Fruit fly (Drosophila melanogaster) whole organism, embryonic: ENCODE data around the gene CG43800.

ENCODE experiments used
- Asciz ChIP-seq: fragments of 200-800 bp; sonication (Bioruptor generic); optimal IDR thresholded peaks from 2 replicates; lab custom pipeline; 2017; ENCODE audit warnings: missing biosample characterization, mild to moderate bottlenecking, missing genetic modification characterization, missing genetic modification reagents
- CG10274 ChIP-seq: fragments of 200-800 bp; sonication (Bioruptor generic); optimal IDR thresholded peaks from 3 replicates; lab custom pipeline; 2017; ENCODE audit warnings: missing biosample characterization, mild to moderate bottlenecking, missing genetic modification characterization
- CG11398 ChIP-seq: fragments of 200-800 bp; sonication (Bioruptor generic); optimal IDR thresholded peaks from 2 replicates; lab custom pipeline; 2016; ENCODE audit warnings: missing biosample characterization, missing genetic modification characterization
- CG14441 ChIP-seq: fragments of 200-800 bp; sonication (Bioruptor generic); IDR thresholded peaks from 2 replicates; pipeline ENCODE4 v1.3.6; 2022; ENCODE audit warnings: missing biosample characterization, missing genetic modification characterization
- CG17186 ChIP-seq: fragments of 200-800 bp; sonication (Bioruptor generic); optimal IDR thresholded peaks from 3 replicates; lab custom pipeline; 2017; ENCODE audit warnings: missing biosample characterization, missing genetic modification reagents, missing genetic modification characterization
- CG17568 ChIP-seq: fragments of 200-800 bp; sonication (Bioruptor generic); optimal IDR thresholded peaks from 2 replicates; lab custom pipeline; 2018; ENCODE audit warnings: missing biosample characterization, mild to moderate bottlenecking, missing genetic modification characterization, moderate library complexity
- CG1792 ChIP-seq: fragments of 200-800 bp; sonication (Bioruptor generic); optimal IDR thresholded peaks from 2 replicates; lab custom pipeline; 2016; ENCODE audit warnings: missing biosample characterization, missing genetic modification characterization
- CG18011 ChIP-seq: fragments of 200-800 bp; sonication (Bioruptor generic); optimal IDR thresholded peaks from 2 replicates; lab custom pipeline; 2017; ENCODE audit warnings: missing biosample characterization, missing genetic modification characterization, mild to moderate bottlenecking, moderate library complexity, missing genotype
- CG2129 ChIP-seq: fragments of 200-800 bp; sonication (Bioruptor generic); IDR thresholded peaks from 2 replicates; pipeline ENCODE4 v1.3.6; 2022; ENCODE audit warnings: missing biosample characterization, missing genetic modification characterization; ENCODE audit not compliant: partially characterized antibody
- CG2199 ChIP-seq: fragments of 200-800 bp; sonication (Bioruptor generic); IDR thresholded peaks from 3 replicates; pipeline ENCODE4 v1.3.6; 2022; ENCODE audit warnings: missing biosample characterization, missing genetic modification characterization
- CG30020 ChIP-seq: fragments of 200-800 bp; optimal IDR thresholded peaks from 2 replicates; lab custom pipeline; 2019; ENCODE audit warnings: missing biosample characterization, mild to moderate bottlenecking, missing genetic modification characterization, moderate library complexity
- CG34422 ChIP-seq: fragments of 200-800 bp; sonication (Bioruptor generic); IDR thresholded peaks from 3 replicates; pipeline ENCODE4 v1.3.6; 2022; ENCODE audit warnings: missing biosample characterization, missing genetic modification characterization
- CG6175 ChIP-seq: fragments of 200-800 bp; sonication (Bioruptor generic); IDR thresholded peaks from 3 replicates; pipeline ENCODE4 v1.3.6; 2022; ENCODE audit warnings: missing biosample characterization, missing genetic modification characterization
- CG7357 ChIP-seq: fragments of 200-800 bp; sonication (Bioruptor generic); IDR thresholded peaks from 3 replicates; pipeline ENCODE4 v1.3.6; 2022; ENCODE audit warnings: missing biosample characterization, missing genetic modification characterization
- CG8478 ChIP-seq: fragments of >200 bp; optimal IDR thresholded peaks from 2 replicates; lab custom pipeline; 2018
- CG8924 ChIP-seq: fragments of 200-800 bp; optimal IDR thresholded peaks from 3 replicates; lab custom pipeline; 2019; ENCODE audit warnings: missing biosample characterization, mild to moderate bottlenecking, missing genetic modification characterization, moderate library complexity
- Chrac-16 ChIP-seq: fragments of 200-800 bp; sonication (Bioruptor generic); optimal IDR thresholded peaks from 3 replicates; lab custom pipeline; 2016; ENCODE audit warnings: missing biosample characterization, missing genetic modification characterization
- D19B ChIP-seq: fragments of 200-800 bp; sonication (Bioruptor generic); optimal IDR thresholded peaks from 2 replicates; lab custom pipeline; 2017; ENCODE audit warnings: missing biosample characterization, mild to moderate bottlenecking, missing genetic modification characterization
- ERR ChIP-seq: fragments of 200-800 bp; sonication (Bioruptor generic); optimal IDR thresholded peaks from 2 replicates; lab custom pipeline; 2016; ENCODE audit warnings: missing biosample characterization, missing genetic modification characterization
- Eip74EF ChIP-seq, 2 experiments: fragments of 200-800 bp in 1 of 2; fragments of >200 bp in 1 of 2; sonication (Bioruptor generic) in 1 of 2; optimal IDR thresholded peaks; 2 replicates each; lab custom pipeline; 2017 to 2019; ENCODE audit warnings: missing biosample characterization in 2 of 2, missing genetic modification characterization in 2 of 2, mild to moderate bottlenecking in 1 of 2, moderate library complexity in 1 of 2
- HLH4C ChIP-seq: fragments of 200-800 bp; sonication (Bioruptor generic); IDR thresholded peaks from 3 replicates; pipeline ENCODE4 v1.3.6; 2022; ENCODE audit warnings: missing biosample characterization, missing genetic modification characterization; ENCODE audit not compliant: partially characterized antibody
- Jarid2 ChIP-seq: fragments of 200-800 bp; sonication (Bioruptor generic); optimal IDR thresholded peaks from 3 replicates; lab custom pipeline; 2017; ENCODE audit warnings: mild to moderate bottlenecking, missing biosample characterization, missing genetic modification reagents, missing genetic modification characterization
- Myb ChIP-seq: fragments of 200-800 bp; sonication (Bioruptor generic); optimal IDR thresholded peaks from 2 replicates; lab custom pipeline; 2016; ENCODE audit warnings: missing biosample characterization, missing genetic modification characterization
- Xrp1 ChIP-seq: fragments of 200-800 bp; sonication (Bioruptor generic); IDR thresholded peaks from 2 replicates; pipeline ENCODE4 v1.3.6; 2022; ENCODE audit warnings: missing biosample characterization, missing genetic modification characterization
- ash1 ChIP-seq: fragments of 200-800 bp; sonication (Bioruptor generic); optimal IDR thresholded peaks from 2 replicates; lab custom pipeline; 2018; ENCODE audit warnings: missing biosample characterization, mild to moderate bottlenecking, missing genetic modification characterization
- ato ChIP-seq: fragments of 200-800 bp; sonication (Bioruptor generic); IDR thresholded peaks from 2 replicates; pipeline ENCODE4 v1.3.6; 2022; ENCODE audit warnings: missing biosample characterization, missing genetic modification characterization; ENCODE audit not compliant: partially characterized antibody
- az2 ChIP-seq: fragments of 200-800 bp; sonication (Bioruptor generic); optimal IDR thresholded peaks from 3 replicates; lab custom pipeline; 2016; ENCODE audit warnings: missing biosample characterization, missing genetic modification characterization
- caup ChIP-seq: fragments of 200-800 bp; sonication (Bioruptor generic); optimal IDR thresholded peaks from 3 replicates; lab custom pipeline; 2017; ENCODE audit warnings: missing biosample characterization, mild to moderate bottlenecking, missing genetic modification characterization, moderate library complexity; ENCODE audit not compliant: severe bottlenecking
- dan ChIP-seq: fragments of 200-800 bp; sonication (Bioruptor generic); IDR thresholded peaks from 2 replicates; pipeline ENCODE4 v1.3.6; 2022; ENCODE audit warnings: missing biosample characterization, missing genetic modification characterization
- danr ChIP-seq: fragments of 200-800 bp; sonication (Bioruptor generic); IDR thresholded peaks from 2 replicates; pipeline ENCODE4 v1.3.6; 2022; ENCODE audit warnings: missing biosample characterization, missing genetic modification characterization
- dpn ChIP-seq, 2 experiments: fragments of 200-800 bp; sonication (Bioruptor generic); optimal IDR thresholded peaks; 3 replicates each; lab custom pipeline; 2016; ENCODE audit warnings: missing biosample characterization in 2 of 2, missing genetic modification characterization in 2 of 2
- dysf ChIP-seq: fragments of 200-800 bp; sonication (Bioruptor generic); IDR thresholded peaks from 3 replicates; pipeline ENCODE4 v1.3.6; 2022; ENCODE audit warnings: missing biosample characterization, missing genetic modification characterization
- gcm ChIP-seq: fragments of 200-800 bp; sonication (Bioruptor generic); optimal IDR thresholded peaks from 2 replicates; lab custom pipeline; 2019; ENCODE audit warnings: missing biosample characterization, mild to moderate bottlenecking, missing genetic modification characterization, moderate library complexity
- gro ChIP-seq: fragments of 200-800 bp; sonication (Bioruptor generic); optimal IDR thresholded peaks from 2 replicates; lab custom pipeline; 2016; ENCODE audit warnings: missing biosample characterization, missing genetic modification characterization
- ham ChIP-seq: fragments of 200-800 bp; sonication (Bioruptor generic); IDR thresholded peaks from 2 replicates; pipeline ENCODE4 v1.3.6; 2022; ENCODE audit warnings: missing biosample characterization, missing genetic modification characterization
- ind ChIP-seq: fragments of 200-800 bp; sonication (Bioruptor generic); optimal IDR thresholded peaks from 3 replicates; lab custom pipeline; 2016; ENCODE audit warnings: missing biosample characterization, missing genetic modification characterization
- jigr1 ChIP-seq: fragments of 200-800 bp; sonication (Bioruptor generic); IDR thresholded peaks from 3 replicates; pipeline ENCODE4 v1.3.6; 2022; ENCODE audit warnings: missing biosample characterization, missing genetic modification characterization
- lbe ChIP-seq: fragments of 200-800 bp; sonication (Bioruptor generic); optimal IDR thresholded peaks from 2 replicates; lab custom pipeline; 2016; ENCODE audit warnings: missing biosample characterization, mild to moderate bottlenecking, missing genetic modification characterization
- luna ChIP-seq: fragments of 200-800 bp; sonication (Bioruptor generic); optimal IDR thresholded peaks from 2 replicates; lab custom pipeline; 2016; ENCODE audit warnings: missing biosample characterization, missing genetic modification characterization
- maf-S ChIP-seq: fragments of 200-800 bp; sonication (Bioruptor generic); optimal IDR thresholded peaks from 2 replicates; lab custom pipeline; 2016; ENCODE audit warnings: missing biosample characterization, missing genetic modification characterization
- pb ChIP-seq: fragments of 200-800 bp; sonication (Bioruptor generic); optimal IDR thresholded peaks from 3 replicates; lab custom pipeline; 2016; ENCODE audit warnings: missing biosample characterization, missing genetic modification characterization
- pho ChIP-seq: fragments of 200-800 bp; sonication (Bioruptor generic); optimal IDR thresholded peaks from 2 replicates; lab custom pipeline; 2016; ENCODE audit warnings: missing biosample characterization, missing genetic modification characterization
- pum ChIP-seq: fragments of 200-800 bp; sonication (Bioruptor generic); optimal IDR thresholded peaks from 2 replicates; lab custom pipeline; 2016; ENCODE audit warnings: missing biosample characterization, missing genetic modification characterization
- ranshi ChIP-seq: fragments of 200-800 bp; sonication (Bioruptor generic); IDR thresholded peaks from 2 replicates; pipeline ENCODE4 v1.3.6; 2022; ENCODE audit warnings: missing biosample characterization, missing genetic modification characterization
- sr ChIP-seq: fragments of 200-800 bp; sonication (Bioruptor generic); IDR thresholded peaks from 3 replicates; pipeline ENCODE4 v1.3.6; 2022; ENCODE audit warnings: missing biosample characterization, missing genetic modification characterization
- stwl ChIP-seq: fragments of 200-800 bp; sonication (Bioruptor generic); optimal IDR thresholded peaks from 3 replicates; lab custom pipeline; 2018; ENCODE audit warnings: missing biosample characterization, mild to moderate bottlenecking, missing genetic modification characterization, moderate library complexity
- tap ChIP-seq: fragments of 200-800 bp; optimal IDR thresholded peaks from 3 replicates; lab custom pipeline; 2019; ENCODE audit warnings: missing biosample characterization, mild to moderate bottlenecking, missing genetic modification characterization, moderate library complexity
- tx ChIP-seq: fragments of 200-800 bp; sonication (Bioruptor generic); optimal IDR thresholded peaks from 2 replicates; lab custom pipeline; 2016; ENCODE audit warnings: missing biosample characterization, missing genetic modification characterization
- vvl ChIP-seq: fragments of 200-800 bp; sonication (Bioruptor generic); IDR thresholded peaks from 2 replicates; pipeline ENCODE4 v1.3.6; 2022; ENCODE audit warnings: missing biosample characterization, missing genetic modification characterization
- zfh2 ChIP-seq: fragments of 200-800 bp; sonication (Bioruptor generic); optimal IDR thresholded peaks from 2 replicates; lab custom pipeline; 2016; ENCODE audit warnings: missing biosample characterization, missing genetic modification characterization

The CG43800 gene

DNA sequence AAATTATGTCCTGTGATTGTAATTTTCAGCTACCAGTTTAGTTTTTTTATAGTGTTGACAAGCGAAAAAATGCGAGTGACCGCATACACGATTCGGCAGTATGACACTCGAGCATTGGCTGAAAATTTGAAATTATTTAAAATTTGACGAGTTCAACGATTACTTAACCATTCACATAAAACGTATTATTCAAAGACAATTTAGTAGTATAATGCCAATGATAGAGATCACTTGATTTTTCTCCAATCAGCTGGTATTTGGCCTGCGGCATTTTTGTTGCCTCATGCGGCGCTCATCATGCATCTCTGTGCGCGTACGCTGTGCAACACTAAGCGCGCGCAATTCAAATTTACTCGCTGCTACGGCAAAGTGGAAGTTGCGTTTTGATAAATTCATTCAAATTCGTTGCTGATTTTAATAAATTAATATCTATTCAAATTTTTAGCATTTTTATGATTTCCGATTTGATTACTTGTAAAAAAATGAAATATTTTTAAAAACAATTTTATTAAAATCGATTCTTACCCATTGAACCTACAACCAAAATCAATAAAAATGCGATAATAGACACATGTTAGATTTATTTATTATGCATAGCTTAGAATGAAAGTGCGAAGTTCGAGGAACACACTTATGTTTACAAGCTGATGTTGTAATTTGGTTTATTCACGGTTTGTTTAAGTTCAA, 38.1 kb downstream of the CG43800 start, which contains the start of gene CG4497 (continued):
- peak; percentile 59 for TF ChIP-seq tap (tag; lab: Kevin White, UChicago)
- TF ChIP-seq jigr1: peak; percentile 91
- peak; percentile 84 for TF ChIP-seq ato (GFP tag; lab: Robert Waterston, UW)
- peak; percentile 98 for TF ChIP-seq zfh2 (GFP tag; lab: Kevin White, UChicago)
- peak; percentile 95 for TF ChIP-seq CG34422 (GFP tag; lab: Robert Waterston, UW)
- peak; percentile 69 for TF ChIP-seq stwl
- peak; percentile 90 for TF ChIP-seq az2 (GFP tag; lab: Kevin White, UChicago)
- peak; percentile 94 for TF ChIP-seq Chrac-16 (GFP tag; lab: Kevin White, UChicago)
- peak; percentile 62 for TF ChIP-seq gcm (GFP tag; lab: Kevin White, UChicago)
- peak; percentile 89 for TF ChIP-seq CG8924 (tag; lab: Kevin White, UChicago)
- peak; percentile 95 for TF ChIP-seq maf-S (GFP tag; lab: Kevin White, UChicago)
- TF ChIP-seq CG2129 (GFP tag; lab: Robert Waterston, UW): no peak
- peak; percentile 58; the same call in 1 of the 3 replicates for TF ChIP-seq sr
- TF ChIP-seq luna (GFP tag; lab: Kevin White, UChicago): peak; percentile 79
- TF ChIP-seq tx (GFP tag; lab: Kevin White, UChicago): peak; percentile 95
- peak; percentile 88 for TF ChIP-seq Myb (GFP tag; lab: Kevin White, UChicago)
- peak; percentile 97 for TF ChIP-seq pho (GFP tag; lab: Kevin White, UChicago)
- peak; percentile 68 for TF ChIP-seq CG30020 (tag; lab: Kevin White, UChicago)
- peak; percentile 70 for TF ChIP-seq D19B (GFP tag; lab: Kevin White, UChicago)
- TF ChIP-seq Xrp1 (GFP tag; lab: Robert Waterston, UW): peak; percentile 96
- TF ChIP-seq Eip74EF (GFP tag; optimal IDR thresholded peaks at IDR 0.05; lab: Kevin White, UChicago): peak in 1 of 2 experiments; percentile 6
- TF ChIP-seq lbe: peak; percentile 84
- TF ChIP-seq Asciz (GFP tag; lab: Kevin White, UChicago): peak; percentile 45
- peak; percentile 94 for TF ChIP-seq CG17186 (GFP tag; lab: Kevin White, UChicago)
- peak; percentile 93 for TF ChIP-seq vvl
- peak; percentile 20 for TF ChIP-seq CG17568 (GFP tag; lab: Kevin White, UChicago)
- TF ChIP-seq ind (GFP tag; lab: Kevin White, UChicago): peak; percentile 95
- TF ChIP-seq caup (GFP tag; lab: Kevin White, UChicago): peak; percentile 89
- peak; percentile 93 for TF ChIP-seq pb
- TF ChIP-seq CG8478 (lab: Kevin White, UChicago): no peak
- TF ChIP-seq dan: peak; percentile 87
- peak; percentile 88 for TF ChIP-seq CG18011
- peak; percentile 98 for TF ChIP-seq CG1792 (GFP tag; lab: Kevin White, UChicago)
- no peak for TF ChIP-seq ash1
- TF ChIP-seq dysf: peak; percentile 98
- TF ChIP-seq CG14441: peak; percentile 96
- peak; percentile 92 for TF ChIP-seq gro
- peak; percentile 86 for TF ChIP-seq HLH4C
- peak; percentile 84 for TF ChIP-seq CG11398 (GFP tag; lab: Kevin White, UChicago)
- peak; percentile 47 for TF ChIP-seq CG10274
- peak; percentile 83; the same call in 1 of the 2 replicates for TF ChIP-seq ham (GFP tag; lab: Robert Waterston, UW)
- TF ChIP-seq Jarid2: peak; percentile 54
- TF ChIP-seq CG2199 (GFP tag; lab: Robert Waterston, UW): peak; percentile 66; the same call in 2 of the 3 replicates
- TF ChIP-seq ERR: peak; percentile 64
- peak; percentile 88 for TF ChIP-seq CG7357 (GFP tag; lab: Robert Waterston, UW)
- peak; percentile 87 for TF ChIP-seq danr (GFP tag; lab: Robert Waterston, UW)
- TF ChIP-seq CG6175 (GFP tag; lab: Robert Waterston, UW): peak; percentile 82
- TF ChIP-seq ranshi (GFP tag; lab: Robert Waterston, UW): peak; percentile 90
- peak; percentile 95 for TF ChIP-seq pum (GFP tag; lab: Kevin White, UChicago)
- TF ChIP-seq dpn (GFP tag; optimal IDR thresholded peaks at IDR 0.05; lab: Kevin White, UChicago): peak; percentile 92 to 95
